Worm (Caenorhabditis elegans) whole organism, L2 larva: ENCODE data around the gene srt-28.

Experiments used
- C34F6.9 ChIP-seq: fragments of 150-350 bp; optimal IDR thresholded peaks from 2 replicates; lab custom pipeline; 2014; ENCODE audit warnings: missing biosample characterization, missing genetic modification characterization
- F13H6.1 ChIP-seq: sonication (generic microtip); optimal IDR thresholded peaks from 2 replicates; lab custom pipeline; 2016; ENCODE audit warnings: missing genetic modification characterization, missing compliant biosample characterization
- R02D3.7 ChIP-seq: fragments of 150-350 bp; optimal IDR thresholded peaks from 2 replicates; lab custom pipeline; 2014; ENCODE audit warnings: missing biosample characterization, missing genetic modification characterization
- Y55F3AM.14 ChIP-seq: fragments of 200-800 bp; sonication (Bioruptor generic); optimal IDR thresholded peaks from 2 replicates; lab custom pipeline; 2018; ENCODE audit warnings: mild to moderate bottlenecking, missing genetic modification characterization, missing compliant biosample characterization
- ZK546.5 ChIP-seq: sonication (generic microtip); optimal IDR thresholded peaks from 2 replicates; lab custom pipeline; 2017; ENCODE audit warnings: missing biosample characterization, missing genetic modification characterization
- aly-2 ChIP-seq: fragments of 150-350 bp; optimal IDR thresholded peaks from 2 replicates; lab custom pipeline; 2014; ENCODE audit warnings: missing biosample characterization, missing genetic modification characterization
- ama-1 ChIP-seq: fragments of 150-350 bp; optimal IDR thresholded peaks from 2 replicates; lab custom pipeline; 2018; ENCODE audit warnings: inconsistent platforms
- blmp-1 ChIP-seq: sonication (generic microtip); optimal IDR thresholded peaks from 2 replicates; lab custom pipeline; 2017; ENCODE audit warnings: missing genetic modification characterization, mild to moderate bottlenecking, missing compliant biosample characterization, antibody characterized with exemption, moderate library complexity; ENCODE audit not compliant: insufficient read depth
- ceh-16 ChIP-seq: fragments of 150-350 bp; optimal IDR thresholded peaks from 2 replicates; lab custom pipeline; 2014; ENCODE audit warnings: missing biosample characterization, missing genetic modification characterization
- ceh-82 ChIP-seq: fragments of 150-350 bp; optimal IDR thresholded peaks from 2 replicates; lab custom pipeline; 2014; ENCODE audit warnings: missing biosample characterization, missing genetic modification characterization
- crh-2 ChIP-seq: sonication (generic microtip); optimal IDR thresholded peaks from 2 replicates; lab custom pipeline; 2017; ENCODE audit warnings: missing biosample characterization, missing genetic modification characterization
- dmd-4 ChIP-seq: sonication (generic microtip); optimal IDR thresholded peaks from 2 replicates; lab custom pipeline; 2017; ENCODE audit warnings: missing biosample characterization, missing genetic modification characterization
- egl-27 ChIP-seq: sonication (generic microtip); optimal IDR thresholded peaks from 3 replicates; lab custom pipeline; 2017; ENCODE audit warnings: missing biosample characterization, missing genetic modification reagents, missing genetic modification characterization
- elt-3 ChIP-seq: sonication (generic microtip); optimal IDR thresholded peaks from 2 replicates; lab custom pipeline; 2017; ENCODE audit warnings: missing biosample characterization, missing genetic modification characterization
- fos-1 ChIP-seq: fragments of 150-350 bp; optimal IDR thresholded peaks from 2 replicates; lab custom pipeline; 2014; ENCODE audit warnings: missing biosample characterization, missing genetic modification characterization
- gmeb-1 ChIP-seq: fragments of 150-350 bp; optimal IDR thresholded peaks from 2 replicates; lab custom pipeline; 2014; ENCODE audit warnings: missing biosample characterization, missing genetic modification characterization
- lin-11 ChIP-seq: fragments of 150-350 bp; sonication (generic microtip); optimal IDR thresholded peaks from 2 replicates; lab custom pipeline; 2014; ENCODE audit warnings: missing biosample characterization, missing genetic modification characterization, inconsistent platforms, mixed read lengths
- lin-13 ChIP-seq: fragments of 150-350 bp; optimal IDR thresholded peaks from 2 replicates; lab custom pipeline; 2014; ENCODE audit warnings: missing biosample characterization, missing genetic modification reagents, missing genetic modification characterization
- lin-39 ChIP-seq: fragments of 150-350 bp; optimal IDR thresholded peaks from 2 replicates; lab custom pipeline; 2014; ENCODE audit warnings: missing biosample characterization, missing genetic modification reagents, missing genetic modification characterization
- lsy-2 ChIP-seq, 2 experiments: fragments of 150-350 bp in 1 of 2; sonication (generic microtip) in 1 of 2; optimal IDR thresholded peaks; 2 replicates each; lab custom pipeline; 2014 to 2017; ENCODE audit warnings: missing biosample characterization in 2 of 2, missing genetic modification characterization in 2 of 2
- mab-5 ChIP-seq: fragments of 150-350 bp; optimal IDR thresholded peaks from 2 replicates; lab custom pipeline; 2014; ENCODE audit warnings: missing biosample characterization, missing genetic modification characterization
- mbf-1 ChIP-seq: sonication (generic microtip); optimal IDR thresholded peaks from 2 replicates; lab custom pipeline; 2017; ENCODE audit warnings: missing biosample characterization, missing genetic modification characterization
- mdl-1 ChIP-seq, 2 experiments: fragments of 150-350 bp in 1 of 2; sonication (generic microtip) in 1 of 2; optimal IDR thresholded peaks; 2 replicates each; lab custom pipeline; 2017; ENCODE audit warnings: missing biosample characterization in 2 of 2, missing genetic modification characterization in 2 of 2
- nhr-10 ChIP-seq: sonication (generic microtip); optimal IDR thresholded peaks from 2 replicates; lab custom pipeline; 2017; ENCODE audit warnings: missing biosample characterization, missing genetic modification characterization
- nhr-11 ChIP-seq: fragments of 150-350 bp; optimal IDR thresholded peaks from 2 replicates; lab custom pipeline; 2014; ENCODE audit warnings: missing biosample characterization, missing genetic modification characterization
- nhr-12 ChIP-seq: fragments of 150-350 bp; optimal IDR thresholded peaks from 2 replicates; lab custom pipeline; 2014; ENCODE audit warnings: missing biosample characterization, missing genetic modification characterization
- nhr-129 ChIP-seq: fragments of 150-350 bp; optimal IDR thresholded peaks from 2 replicates; lab custom pipeline; 2014; ENCODE audit warnings: missing biosample characterization, missing genetic modification characterization
- nhr-21 ChIP-seq: fragments of 150-350 bp; optimal IDR thresholded peaks from 2 replicates; lab custom pipeline; 2014; ENCODE audit warnings: missing biosample characterization, missing genetic modification characterization
- nhr-23 ChIP-seq: fragments of 150-350 bp; optimal IDR thresholded peaks from 2 replicates; lab custom pipeline; 2014; ENCODE audit warnings: missing biosample characterization, missing genetic modification reagents, missing genetic modification characterization
- nhr-25 ChIP-seq: fragments of 150-350 bp; sonication (generic microtip); optimal IDR thresholded peaks from 3 replicates; lab custom pipeline; 2014; ENCODE audit warnings: missing biosample characterization, missing genetic modification characterization
- nhr-6 ChIP-seq: fragments of 150-350 bp; optimal IDR thresholded peaks from 2 replicates; lab custom pipeline; 2014; ENCODE audit warnings: missing biosample characterization, missing genetic modification characterization
- nhr-77 ChIP-seq: fragments of 150-350 bp; optimal IDR thresholded peaks from 2 replicates; lab custom pipeline; 2014; ENCODE audit warnings: missing biosample characterization, missing genetic modification characterization
- peb-1 ChIP-seq: fragments of 150-350 bp; optimal IDR thresholded peaks from 2 replicates; lab custom pipeline; 2014; ENCODE audit warnings: missing biosample characterization, missing genetic modification characterization
- sem-4 ChIP-seq: fragments of 150-350 bp; optimal IDR thresholded peaks from 2 replicates; lab custom pipeline; 2014; ENCODE audit warnings: missing biosample characterization, missing genetic modification reagents, missing genetic modification characterization
- skn-1 ChIP-seq: sonication (generic microtip); optimal IDR thresholded peaks from 2 replicates; lab custom pipeline; 2017; ENCODE audit warnings: missing biosample characterization, missing genetic modification characterization
- sma-3 ChIP-seq: sonication (generic microtip); optimal IDR thresholded peaks from 2 replicates; lab custom pipeline; 2016; ENCODE audit warnings: missing genetic modification reagents, missing genetic modification characterization, missing compliant biosample characterization
- sma-9 ChIP-seq, 2 experiments: fragments of 150-350 bp in 1 of 2; sonication (generic microtip) in 1 of 2; optimal IDR thresholded peaks; 2 replicates each; lab custom pipeline; 2014 to 2016; ENCODE audit warnings: missing genetic modification characterization in 2 of 2, mild to moderate bottlenecking in 1 of 2, missing biosample characterization in 1 of 2, missing compliant biosample characterization in 1 of 2, missing genetic modification reagents in 1 of 2, moderate library complexity in 1 of 2
- snpc-4 ChIP-seq: fragments of 150-350 bp; optimal IDR thresholded peaks from 2 replicates; lab custom pipeline; 2014; ENCODE audit warnings: missing biosample characterization, missing genetic modification characterization
- unc-39 ChIP-seq: fragments of 150-350 bp; optimal IDR thresholded peaks from 2 replicates; lab custom pipeline; 2014; ENCODE audit warnings: missing biosample characterization, missing genetic modification characterization
- unc-55 ChIP-seq: fragments of 150-350 bp; sonication (generic microtip); optimal IDR thresholded peaks from 3 replicates; lab custom pipeline; 2014; ENCODE audit warnings: missing biosample characterization, missing genetic modification reagents, missing genetic modification characterization
- zag-1 ChIP-seq: fragments of 150-350 bp; optimal IDR thresholded peaks from 2 replicates; lab custom pipeline; 2014; ENCODE audit warnings: missing biosample characterization, missing genetic modification characterization
- ztf-1 ChIP-seq: fragments of 200-800 bp; sonication (Bioruptor generic); conservative IDR thresholded peaks from 2 replicates; pipeline ENCODE4 v1.3.6; 2022; ENCODE audit warnings: missing genetic modification characterization, missing compliant biosample characterization
- ztf-11 ChIP-seq: sonication (generic microtip); optimal IDR thresholded peaks from 2 replicates; lab custom pipeline; 2017; ENCODE audit warnings: missing biosample characterization, missing genetic modification characterization

Gene srt-28

ce11 chrV:2683497-2683896 is 29.9 kb downstream of the srt-28 start:
- TF ChIP-seq lin-13, result no peak
- TF ChIP-seq nhr-6 (tag; lab: Kevin White, UChicago), result no peak
- no peak for TF ChIP-seq gmeb-1
- TF ChIP-seq aly-2 (tag; lab: Kevin White, UChicago), result no peak
- no peak for TF ChIP-seq ZK546.5
- no peak for TF ChIP-seq F13H6.1
- no peak for TF ChIP-seq ceh-82 (tag; lab: Kevin White, UChicago)
- TF ChIP-seq nhr-21, result no peak

- TF ChIP-seq mab-5 (tag; lab: Kevin White, UChicago), result no peak
- TF ChIP-seq skn-1 (tag; lab: Kevin White, UChicago), result no peak
- TF ChIP-seq unc-55 (GFP tag; lab: Kevin White, UChicago), result peak; percentile 28
These were observed 35.8 kb downstream of the srt-28 start for ce11 chrV:2677648-2678047.

ce11 chrV:2675692-2676091 is 37.7 kb downstream of the srt-28 start:
- TF ChIP-seq lin-11, result no peak
- no peak for TF ChIP-seq lin-13
- peak; percentile 10 for TF ChIP-seq nhr-25
- no peak for TF ChIP-seq sem-4 (tag; lab: Kevin White, UChicago)
- TF ChIP-seq blmp-1 (tag; lab: Kevin White, UChicago), result peak; percentile 90

- TF ChIP-seq ama-1 (lab: Kevin White, UChicago) (no peak), crh-2 (tag; lab: Kevin White, UChicago) (peak; percentile 31), nhr-129 (tag; lab: Kevin White, UChicago) (peak; percentile 57), nhr-23 (tag; lab: Kevin White, UChicago) (no peak), C34F6.9 (peak; percentile 5), lsy-2 (tag; optimal IDR thresholded peaks at IDR 0.05; lab: Kevin White, UChicago) (peak in 1 of 2 experiments; percentile 41), sma-9 (GFP tag; optimal IDR thresholded peaks at IDR 0.05; lab: Kevin White, UChicago) (peak; percentile 4), sma-9 (tag; optimal IDR thresholded peaks at IDR 0.05; lab: Kevin White, UChicago) (no peak), elt-3 (tag; lab: Kevin White, UChicago) (no peak), peb-1 (tag; lab: Kevin White, UChicago) (no peak), mdl-1 (tag; optimal IDR thresholded peaks at IDR 0.05; lab: Kevin White, UChicago) (no peak), fos-1 (tag; lab: Kevin White, UChicago) (peak; percentile 17), lin-13 (peak; percentile 57), F13H6.1 (peak; percentile 30), unc-55 (GFP tag; lab: Kevin White, UChicago) (peak; percentile 15), gmeb-1 (peak; percentile 18), R02D3.7 (tag; lab: Kevin White, UChicago) (no peak), ztf-11 (tag; lab: Kevin White, UChicago) (no peak)
These were observed 39.6 kb downstream of the srt-28 start for ce11 chrV:2673807-2674206.

- TF ChIP-seq ztf-1 (GFP tag; lab: Robert Waterston, UW), result no peak
- no peak for TF ChIP-seq ceh-82 (tag; lab: Kevin White, UChicago)
- TF ChIP-seq Y55F3AM.14 (GFP tag; lab: Kevin White, UChicago), result no peak
- no peak for TF ChIP-seq elt-3 (tag; lab: Kevin White, UChicago)
- TF ChIP-seq lin-13, result peak; percentile 89
- TF ChIP-seq mdl-1 (tag; optimal IDR thresholded peaks at IDR 0.05; lab: Kevin White, UChicago), result no peak
- peak; percentile 75 for TF ChIP-seq nhr-129 (tag; lab: Kevin White, UChicago)
- no peak for TF ChIP-seq ceh-16
- TF ChIP-seq fos-1 (tag; lab: Kevin White, UChicago), result peak; percentile 52
- no peak for TF ChIP-seq ama-1 (lab: Kevin White, UChicago)
- TF ChIP-seq zag-1 (tag; lab: Kevin White, UChicago), result peak; percentile 43
- TF ChIP-seq skn-1 (tag; lab: Kevin White, UChicago), result no peak
- TF ChIP-seq lin-39, result no peak
- no peak for TF ChIP-seq ZK546.5
- TF ChIP-seq nhr-77 (tag; lab: Kevin White, UChicago), result no peak
- peak; percentile 53 to 88 for TF ChIP-seq lsy-2 (tag; optimal IDR thresholded peaks at IDR 0.05; lab: Kevin White, UChicago)
- no peak for TF ChIP-seq sem-4 (tag; lab: Kevin White, UChicago)
- TF ChIP-seq nhr-12 (tag; lab: Kevin White, UChicago), result no peak
- TF ChIP-seq snpc-4 (tag; lab: Kevin White, UChicago), result peak; percentile 50
- no peak for TF ChIP-seq aly-2 (tag; lab: Kevin White, UChicago)
- no peak for TF ChIP-seq blmp-1 (tag; lab: Kevin White, UChicago)
- peak; percentile 94 for TF ChIP-seq unc-55 (GFP tag; lab: Kevin White, UChicago)
- TF ChIP-seq crh-2 (tag; lab: Kevin White, UChicago), result peak; percentile 82
- peak; percentile 43 for TF ChIP-seq nhr-21
- TF ChIP-seq egl-27 (tag; lab: Kevin White, UChicago), result peak; percentile 23
- TF ChIP-seq dmd-4 (tag; lab: Kevin White, UChicago), result no peak
- TF ChIP-seq nhr-23 (tag; lab: Kevin White, UChicago), result no peak
- TF ChIP-seq nhr-11 (tag; lab: Kevin White, UChicago), result peak; percentile 87
- no peak for TF ChIP-seq mbf-1 (tag; lab: Kevin White, UChicago)
- TF ChIP-seq sma-3 (GFP tag; lab: Kevin White, UChicago), result peak; percentile 75
- TF ChIP-seq sma-9 (GFP tag; optimal IDR thresholded peaks at IDR 0.05; lab: Kevin White, UChicago), result peak; percentile 65
- TF ChIP-seq sma-9 (tag; optimal IDR thresholded peaks at IDR 0.05; lab: Kevin White, UChicago), result no peak
- no peak for TF ChIP-seq lin-11
- peak; percentile 92 for TF ChIP-seq C34F6.9
- no peak for TF ChIP-seq unc-39 (tag; lab: Kevin White, UChicago)
- no peak for TF ChIP-seq nhr-10
These were observed 40.8 kb downstream of the srt-28 start, which contains the start of gene W02G9.3 for ce11 chrV:2672603-2673002. Gene W02G9.3, plus strand, starts transcription at chrV:2672986.
